Fruit fly (Drosophila melanogaster) whole organism, embryonic: ENCODE measurements around the gene CG14229.
A peak's percentile ranks its signal among the peaks of the same experiment; 100 is the strongest.

Source experiments
- BEAF-32 ChIP-seq: fragments of 200-800 bp; sonication (Bioruptor generic); optimal IDR thresholded peaks from 3 replicates; lab custom pipeline; 2017; ENCODE audit warnings: missing biosample characterization, missing genetic modification characterization, mild to moderate bottlenecking, moderate library complexity, missing genetic modification reagents
- Bgb ChIP-seq: fragments of 200-800 bp; sonication (Bioruptor generic); IDR thresholded peaks from 2 replicates; pipeline ENCODE4 v1.3.6; 2022; ENCODE audit warnings: missing biosample characterization, missing genetic modification characterization; ENCODE audit not compliant: partially characterized antibody
- CG10209 ChIP-seq: fragments of 200-800 bp; sonication (Bioruptor generic); optimal IDR thresholded peaks from 3 replicates; lab custom pipeline; 2017; ENCODE audit warnings: missing biosample characterization, mild to moderate bottlenecking, missing genetic modification characterization, missing genetic modification reagents
- CG1024 ChIP-seq: fragments of 200-800 bp; sonication (Bioruptor generic); IDR thresholded peaks from 2 replicates; pipeline ENCODE4 v1.3.6; 2022; ENCODE audit warnings: missing biosample characterization, missing genetic modification characterization
- CG10321 ChIP-seq: fragments of 200-800 bp; sonication (Bioruptor generic); IDR thresholded peaks from 2 replicates; pipeline ENCODE4 v1.3.6; 2022; ENCODE audit warnings: missing biosample characterization, missing genetic modification characterization
- CG11456 ChIP-seq: fragments of 200-800 bp; sonication (Bioruptor generic); IDR thresholded peaks from 3 replicates; pipeline ENCODE4 v1.3.6; 2022; ENCODE audit warnings: missing biosample characterization, missing genetic modification characterization
- CG12155 ChIP-seq: fragments of 200-800 bp; sonication (Bioruptor generic); optimal IDR thresholded peaks from 3 replicates; lab custom pipeline; 2016; ENCODE audit warnings: missing biosample characterization, missing genetic modification characterization
- CG12942 ChIP-seq: fragments of 200-800 bp; sonication (Bioruptor generic); optimal IDR thresholded peaks from 3 replicates; lab custom pipeline; 2016; ENCODE audit warnings: missing biosample characterization, missing genetic modification characterization
- CG13894 ChIP-seq: fragments of 200-800 bp; sonication (Bioruptor generic); optimal IDR thresholded peaks from 3 replicates; lab custom pipeline; 2018; ENCODE audit warnings: missing biosample characterization, mild to moderate bottlenecking, missing genetic modification characterization, moderate library complexity
- CG15011 ChIP-seq: fragments of 200-800 bp; sonication (Bioruptor generic); optimal IDR thresholded peaks from 3 replicates; lab custom pipeline; 2018; ENCODE audit warnings: missing biosample characterization, mild to moderate bottlenecking, missing genetic modification characterization
- CG15073 ChIP-seq: fragments of 200-800 bp; sonication (Bioruptor generic); optimal IDR thresholded peaks from 2 replicates; lab custom pipeline; 2016; ENCODE audit warnings: missing biosample characterization, missing genetic modification characterization
- CG1603 ChIP-seq: fragments of 200-800 bp; sonication (Bioruptor generic); optimal IDR thresholded peaks from 2 replicates; lab custom pipeline; 2019; ENCODE audit warnings: missing biosample characterization, mild to moderate bottlenecking, missing genetic modification characterization, moderate library complexity
- CG1647 ChIP-seq: fragments of 200-800 bp; sonication (Bioruptor generic); optimal IDR thresholded peaks from 3 replicates; lab custom pipeline; 2016; ENCODE audit warnings: missing biosample characterization, missing genetic modification characterization
- CG17802 ChIP-seq: fragments of 200-800 bp; sonication (Bioruptor generic); optimal IDR thresholded peaks from 2 replicates; lab custom pipeline; 2018; ENCODE audit warnings: missing biosample characterization, mild to moderate bottlenecking, missing genetic modification characterization, moderate library complexity
- CG2199 ChIP-seq: fragments of 200-800 bp; sonication (Bioruptor generic); IDR thresholded peaks from 3 replicates; pipeline ENCODE4 v1.3.6; 2022; ENCODE audit warnings: missing biosample characterization, missing genetic modification characterization
- CG30020 ChIP-seq: fragments of 200-800 bp; optimal IDR thresholded peaks from 2 replicates; lab custom pipeline; 2019; ENCODE audit warnings: missing biosample characterization, mild to moderate bottlenecking, missing genetic modification characterization, moderate library complexity
- CG3995 ChIP-seq: fragments of 200-800 bp; sonication (Bioruptor generic); optimal IDR thresholded peaks from 3 replicates; lab custom pipeline; 2016; ENCODE audit warnings: missing biosample characterization, missing genetic modification characterization
- CG42726 ChIP-seq: fragments of 200-800 bp; sonication (Bioruptor generic); IDR thresholded peaks from 2 replicates; pipeline ENCODE4 v1.3.6; 2022; ENCODE audit warnings: missing biosample characterization, missing genetic modification characterization; ENCODE audit not compliant: partially characterized antibody
- CG4820 ChIP-seq: fragments of 200-800 bp; sonication (Bioruptor generic); optimal IDR thresholded peaks from 3 replicates; lab custom pipeline; 2016; ENCODE audit warnings: missing biosample characterization, missing genetic modification characterization
- CG5180 ChIP-seq: fragments of 200-800 bp; sonication (Bioruptor generic); optimal IDR thresholded peaks from 3 replicates; lab custom pipeline; 2017; ENCODE audit warnings: missing biosample characterization, missing genetic modification characterization, mild to moderate bottlenecking, moderate library complexity, missing genetic modification reagents
- CG6791 ChIP-seq: fragments of 200-800 bp; sonication (Bioruptor generic); IDR thresholded peaks from 3 replicates; pipeline ENCODE4 v1.3.6; 2022; ENCODE audit warnings: missing biosample characterization, missing genetic modification characterization; ENCODE audit not compliant: partially characterized antibody
- CG8290 ChIP-seq, 3 experiments: fragments of 200-800 bp; sonication (Bioruptor generic); optimal IDR thresholded peaks; 2 replicates each; lab custom pipeline; 2016 to 2019; ENCODE audit warnings: missing biosample characterization in 3 of 3, missing genetic modification characterization in 3 of 3, mild to moderate bottlenecking in 2 of 3, moderate library complexity in 1 of 3
- CG9727 ChIP-seq: fragments of 200-800 bp; sonication (Bioruptor generic); optimal IDR thresholded peaks from 3 replicates; lab custom pipeline; 2017; ENCODE audit warnings: missing biosample characterization, mild to moderate bottlenecking, missing genetic modification characterization
- H2.0 ChIP-seq: fragments of 200-800 bp; sonication (Bioruptor generic); IDR thresholded peaks from 2 replicates; pipeline ENCODE4 v1.3.6; 2022; ENCODE audit warnings: missing biosample characterization, missing genetic modification characterization
- HLHmδ ChIP-seq: fragments of 200-800 bp; sonication (Bioruptor generic); optimal IDR thresholded peaks from 2 replicates; lab custom pipeline; 2018; ENCODE audit warnings: missing biosample characterization, mild to moderate bottlenecking, missing genetic modification characterization, moderate library complexity
- Med ChIP-seq: fragments of 200-800 bp; sonication (Bioruptor generic); peaks from one replicate; lab custom pipeline; 2016; ENCODE audit warnings: missing biosample characterization, missing genetic modification characterization, mild to moderate bottlenecking, inconsistent platforms, moderate library complexity
- NFAT ChIP-seq: fragments of 200-800 bp; sonication (Bioruptor generic); IDR thresholded peaks from 2 replicates; pipeline ENCODE4 v1.3.6; 2022; ENCODE audit warnings: missing biosample characterization, missing genetic modification characterization
- Nf-YC ChIP-seq: fragments of 200-800 bp; optimal IDR thresholded peaks from 3 replicates; lab custom pipeline; 2019; ENCODE audit warnings: missing biosample characterization, mild to moderate bottlenecking, missing genetic modification characterization, moderate library complexity
- Rfx ChIP-seq: fragments of 200-800 bp; sonication (Bioruptor generic); IDR thresholded peaks from 2 replicates; pipeline ENCODE4 v1.3.6; 2022; ENCODE audit warnings: missing biosample characterization, missing genetic modification characterization
- Scr ChIP-seq: fragments of 200-800 bp; sonication (Bioruptor generic); IDR thresholded peaks from 2 replicates; pipeline ENCODE4 v1.3.6; 2022; ENCODE audit warnings: missing biosample characterization, missing genetic modification characterization; ENCODE audit not compliant: partially characterized antibody
- Trl ChIP-seq, 3 experiments: fragments of >200 bp in 2 of 3; fragments of 200-800 bp in 1 of 3; sonication (Bioruptor generic) in 1 of 3; optimal IDR thresholded peaks; 2 replicates in 1 of 3; 3 replicates in 2 of 3; lab custom pipeline; 2016 to 2017; ENCODE audit warnings: missing biosample characterization in 1 of 3, missing genetic modification characterization in 1 of 3
- amos ChIP-seq: fragments of 200-800 bp; sonication (Bioruptor generic); IDR thresholded peaks from 2 replicates; pipeline ENCODE4 v1.3.6; 2022; ENCODE audit warnings: missing biosample characterization, missing genetic modification characterization; ENCODE audit not compliant: partially characterized antibody
- az2 ChIP-seq: fragments of 200-800 bp; sonication (Bioruptor generic); optimal IDR thresholded peaks from 3 replicates; lab custom pipeline; 2016; ENCODE audit warnings: missing biosample characterization, missing genetic modification characterization
- chn ChIP-seq: fragments of 200-800 bp; sonication (Bioruptor generic); optimal IDR thresholded peaks from 2 replicates; lab custom pipeline; 2016; ENCODE audit warnings: missing biosample characterization, missing genetic modification characterization
- dmrt11E ChIP-seq: fragments of 200-800 bp; sonication (Bioruptor generic); optimal IDR thresholded peaks from 3 replicates; lab custom pipeline; 2018; ENCODE audit warnings: missing biosample characterization, mild to moderate bottlenecking, missing genetic modification characterization, moderate library complexity
- fru ChIP-seq: fragments of >200 bp; optimal IDR thresholded peaks from 2 replicates; lab custom pipeline; 2017
- hbn ChIP-seq: fragments of 200-800 bp; sonication (Bioruptor generic); IDR thresholded peaks from 2 replicates; pipeline ENCODE4 v1.3.6; 2022; ENCODE audit warnings: missing biosample characterization, missing genetic modification characterization; ENCODE audit not compliant: partially characterized antibody
- kah ChIP-seq: fragments of 200-800 bp; sonication (Bioruptor generic); optimal IDR thresholded peaks from 2 replicates; lab custom pipeline; 2018; ENCODE audit warnings: missing biosample characterization, mild to moderate bottlenecking, missing genetic modification characterization
- knrl ChIP-seq: fragments of 200-800 bp; sonication (Bioruptor generic); IDR thresholded peaks from 3 replicates; pipeline ENCODE4 v1.3.6; 2022; ENCODE audit warnings: missing biosample characterization, missing genetic modification characterization; ENCODE audit not compliant: partially characterized antibody
- sens ChIP-seq: fragments of 200-800 bp; sonication (Bioruptor generic); peaks from one replicate; lab custom pipeline; 2016; ENCODE audit warnings: missing biosample characterization, missing genetic modification characterization
- slbo ChIP-seq: fragments of 200-800 bp; sonication (Bioruptor generic); IDR thresholded peaks from 2 replicates; pipeline ENCODE4 v1.3.6; 2022; ENCODE audit warnings: missing biosample characterization, missing genetic modification characterization
- sr ChIP-seq: fragments of 200-800 bp; sonication (Bioruptor generic); IDR thresholded peaks from 3 replicates; pipeline ENCODE4 v1.3.6; 2022; ENCODE audit warnings: missing biosample characterization, missing genetic modification characterization
- stwl ChIP-seq: fragments of 200-800 bp; sonication (Bioruptor generic); optimal IDR thresholded peaks from 3 replicates; lab custom pipeline; 2018; ENCODE audit warnings: missing biosample characterization, mild to moderate bottlenecking, missing genetic modification characterization, moderate library complexity
- sug ChIP-seq: fragments of 200-800 bp; optimal IDR thresholded peaks from 2 replicates; lab custom pipeline; 2019; ENCODE audit warnings: missing biosample characterization, mild to moderate bottlenecking, missing genetic modification characterization, moderate library complexity
- unc-4 ChIP-seq: fragments of 200-800 bp; sonication (Bioruptor generic); IDR thresholded peaks from 2 replicates; pipeline ENCODE4 v1.3.6; 2022; ENCODE audit warnings: missing biosample characterization, missing genetic modification characterization; ENCODE audit not compliant: partially characterized antibody

The CG14229 gene

dm6 chrX:19697255-19697877 lies 2.3 kb upstream of the CG14229 start (continued):
- no peak for TF ChIP-seq CG17802
- TF ChIP-seq CG10209 (GFP tag; lab: Kevin White, UChicago), result peak; percentile 3
- TF ChIP-seq sug (tag; lab: Kevin White, UChicago), result peak; percentile 45
- TF ChIP-seq az2 (GFP tag; lab: Kevin White, UChicago), result no peak
- no peak for TF ChIP-seq CG12942 (GFP tag; lab: Kevin White, UChicago)
- no peak for TF ChIP-seq CG1647
- TF ChIP-seq CG15011 (GFP tag; lab: Kevin White, UChicago), result no peak
- TF ChIP-seq dmrt11E, result peak; percentile 18
- TF ChIP-seq Rfx (GFP tag; lab: Robert Waterston, UW), result peak; percentile 20; the same call in 1 of the 2 replicates
- peak; percentile 23 for TF ChIP-seq fru (lab: Kevin White, UChicago)
- TF ChIP-seq CG2199 (GFP tag; lab: Robert Waterston, UW), result 0 out of 3 replicates have a peak, but pooled peaks have one; percentile 15
- peak; percentile 93 for TF ChIP-seq Nf-YC (tag; lab: Kevin White, UChicago)

- TF ChIP-seq H2.0 (peak; percentile 3; the same call in 1 of the 2 replicates), CG4820 (GFP tag; lab: Kevin White, UChicago) (no peak), CG42726 (GFP tag; lab: Robert Waterston, UW) (0 out of 2 replicates have a peak, but pooled peaks have one; percentile 20), CG5180 (GFP tag; lab: Kevin White, UChicago) (no peak), Rfx (GFP tag; lab: Robert Waterston, UW) (peak; percentile 43; the same call in 1 of the 2 replicates), sr (GFP tag; lab: Robert Waterston, UW) (0 out of 3 replicates have a peak, but pooled peaks have one; percentile 34), Med (GFP tag; lab: Kevin White, UChicago) (peak; percentile 87), CG1603 (peak; percentile 57), stwl (tag; lab: Kevin White, UChicago) (peak; percentile 32), CG15073 (no peak), CG9727 (GFP tag; lab: Kevin White, UChicago) (no peak), sens (GFP tag; lab: Kevin White, UChicago) (peak; percentile 49), BEAF-32 (GFP tag; lab: Kevin White, UChicago) (peak; percentile 55), Bgb (GFP tag; lab: Robert Waterston, UW) (0 out of 2 replicates have a peak, but pooled peaks have one; percentile 6), CG3995 (GFP tag; lab: Kevin White, UChicago) (peak; percentile 92), HLHmδ (GFP tag; lab: Kevin White, UChicago) (peak; percentile 17), Trl (optimal IDR thresholded peaks at IDR 0.05; lab: Kevin White, UChicago) (peak in 1 of 2 experiments; percentile 35), Trl (GFP tag; optimal IDR thresholded peaks at IDR 0.05; lab: Kevin White, UChicago) (no peak), CG8290 (GFP tag; optimal IDR thresholded peaks at IDR 0.05; lab: Kevin White, UChicago) (peak; percentile 34), CG8290 (tag; optimal IDR thresholded peaks at IDR 0.05; lab: Kevin White, UChicago) (peak in 1 of 2 experiments; percentile 75), kah (GFP tag; lab: Kevin White, UChicago) (no peak), unc-4 (GFP tag; lab: Robert Waterston, UW) (0 out of 2 replicates have a peak, but pooled peaks have one; percentile 24), Scr (GFP tag; lab: Robert Waterston, UW) (0 out of 2 replicates have a peak, but pooled peaks have one; percentile 13), NFAT (GFP tag; lab: Robert Waterston, UW) (0 out of 2 replicates have a peak, but pooled peaks have one; percentile 16), CG13894 (peak; percentile 61), CG12155 (GFP tag; lab: Kevin White, UChicago) (peak; percentile 96), CG30020 (tag; lab: Kevin White, UChicago) (peak; percentile 22), slbo (GFP tag; lab: Robert Waterston, UW) (peak; percentile 21; the same call in 1 of the 2 replicates), hbn (GFP tag; lab: Robert Waterston, UW) (no peak), chn (no peak), CG1024 (GFP tag; lab: Robert Waterston, UW) (peak; percentile 30; the same call in 1 of the 2 replicates), amos (peak; percentile 45), CG11456 (GFP tag; lab: Robert Waterston, UW) (peak; percentile 20; the same call in 1 of the 3 replicates), knrl (GFP tag; lab: Robert Waterston, UW) (0 out of 3 replicates have a peak, but pooled peaks have one; percentile 11), CG10321 (GFP tag; lab: Robert Waterston, UW) (peak; percentile 46; the same call in 1 of the 2 replicates), CG6791 (peak; percentile 42; the same call in 2 of the 3 replicates)
Measured at dm6 chrX:19696845-19697244, 1.8 kb upstream of the CG14229 start, which contains the start of gene Cdc42. Gene Cdc42, plus strand, starts transcription at chrX:19697091.
